Worm (Caenorhabditis elegans) whole organism, L4/young adult: ENCODE results near the gene pink-1.

Experiments used
- W03F9.2 ChIP-seq: fragments of 150-350 bp; optimal IDR thresholded peaks from 2 replicates; lab custom pipeline; 2014; ENCODE audit warnings: missing biosample characterization, missing genetic modification characterization
- dao-5 ChIP-seq: sonication (generic microtip); optimal IDR thresholded peaks from 2 replicates; lab custom pipeline; 2016; ENCODE audit warnings: missing genotype, missing genetic modification characterization, moderate library complexity, missing compliant biosample characterization

- TF ChIP-seq W03F9.2: no peak
- no peak for TF ChIP-seq dao-5 (tag; lab: Kevin White, UChicago)
These were observed 31.0 kb upstream of the pink-1 start for ce11 chrII:5426470-5426869.
